Worm (Caenorhabditis elegans) whole organism, L1 larva: ENCODE results near the gene ZK622.1.

Experiments
- C04F5.9 ChIP-seq: sonication (generic microtip); optimal IDR thresholded peaks from 2 replicates; lab custom pipeline; 2016; ENCODE audit warnings: missing genetic modification characterization, missing compliant biosample characterization
- Y116A8C.19 ChIP-seq: sonication (generic microtip); optimal IDR thresholded peaks from 2 replicates; lab custom pipeline; 2016; ENCODE audit warnings: missing compliant biosample characterization, missing genetic modification characterization, borderline replicate concordance
- blmp-1 ChIP-seq: fragments of 150-350 bp; optimal IDR thresholded peaks from 2 replicates; lab custom pipeline; 2014; ENCODE audit warnings: missing biosample characterization, missing genetic modification characterization
- ceh-63 ChIP-seq: fragments of 200-800 bp; sonication (Bioruptor generic); optimal IDR thresholded peaks from 2 replicates; lab custom pipeline; 2018; ENCODE audit warnings: mild to moderate bottlenecking, missing genetic modification characterization, missing compliant biosample characterization
- ceh-82 ChIP-seq, 3 experiments: fragments of 150-350 bp in 1 of 3; sonication (generic microtip) in 2 of 3; optimal IDR thresholded peaks; 2 replicates each; lab custom pipeline; 2014 to 2017; ENCODE audit warnings: missing biosample characterization in 3 of 3, missing genetic modification characterization in 3 of 3
- dsc-1 ChIP-seq: sonication (generic microtip); optimal IDR thresholded peaks from 2 replicates; lab custom pipeline; 2016; ENCODE audit warnings: mild to moderate bottlenecking, missing genetic modification characterization, missing compliant biosample characterization
- efl-1 ChIP-seq, 4 experiments: fragments of 150-350 bp; optimal IDR thresholded peaks in 3 of 4; peaks in 1 of 4; 1 replicate in 1 of 4; 2 replicates in 3 of 4; lab custom pipeline; 2014; ENCODE audit warnings: missing biosample characterization in 2 of 4, missing genetic modification characterization in 2 of 4, missing genetic modification reagents in 2 of 4
- egl-13 ChIP-seq: sonication (generic microtip); optimal IDR thresholded peaks from 2 replicates; lab custom pipeline; 2016; ENCODE audit warnings: missing genotype, missing genetic modification reagents, missing genetic modification characterization, missing compliant biosample characterization
- elt-2 ChIP-seq: sonication (generic microtip); optimal IDR thresholded peaks from 2 replicates; lab custom pipeline; 2016; ENCODE audit warnings: missing genetic modification characterization, mild to moderate bottlenecking, inconsistent platforms, missing compliant biosample characterization, missing genetic modification reagents
- ets-5 ChIP-seq: fragments of 200-800 bp; sonication (Bioruptor generic); IDR thresholded peaks from 2 replicates; pipeline ENCODE4 v1.3.6; 2022; ENCODE audit warnings: missing genetic modification characterization, missing compliant biosample characterization
- grh-1 ChIP-seq: fragments of 200-800 bp; sonication (Bioruptor generic); IDR thresholded peaks from 2 replicates; pipeline ENCODE4 v1.3.6; 2022; ENCODE audit warnings: missing genetic modification reagents, missing genetic modification characterization, missing compliant biosample characterization
- hlh-17 ChIP-seq: fragments of 200-800 bp; sonication (Bioruptor generic); optimal IDR thresholded peaks from 2 replicates; lab custom pipeline; 2018; ENCODE audit warnings: missing genetic modification characterization, mild to moderate bottlenecking, missing compliant biosample characterization, moderate library complexity, borderline replicate concordance
- jun-1 ChIP-seq: fragments of 150-350 bp; optimal IDR thresholded peaks from 2 replicates; lab custom pipeline; 2014; ENCODE audit warnings: missing biosample characterization, missing genetic modification reagents, missing genetic modification characterization
- lin-14 ChIP-seq: fragments of 200-800 bp; sonication (Bioruptor generic); optimal IDR thresholded peaks from 2 replicates; lab custom pipeline; 2018; ENCODE audit warnings: mild to moderate bottlenecking, missing genetic modification characterization, moderate library complexity, missing compliant biosample characterization
- lin-15B ChIP-seq: fragments of 150-350 bp; sonication (generic microtip); optimal IDR thresholded peaks from 3 replicates; lab custom pipeline; 2014; ENCODE audit warnings: missing biosample characterization, missing genetic modification characterization
- lin-39 ChIP-seq: fragments of 150-350 bp; optimal IDR thresholded peaks from 2 replicates; lab custom pipeline; 2014; ENCODE audit warnings: missing biosample characterization, missing genetic modification reagents, missing genetic modification characterization
- lir-3 ChIP-seq: sonication (generic microtip); optimal IDR thresholded peaks from 2 replicates; lab custom pipeline; 2016; ENCODE audit warnings: mild to moderate bottlenecking, missing genetic modification characterization, moderate library complexity, missing compliant biosample characterization; ENCODE audit not compliant: poor library complexity
- lsy-2 ChIP-seq, 2 experiments: fragments of 150-350 bp; optimal IDR thresholded peaks; 2 replicates each; lab custom pipeline; 2014; ENCODE audit warnings: missing biosample characterization in 2 of 2, missing genetic modification characterization in 2 of 2
- mef-2 ChIP-seq: fragments of 150-350 bp; optimal IDR thresholded peaks from 2 replicates; lab custom pipeline; 2014; ENCODE audit warnings: missing biosample characterization, missing genetic modification characterization
- mep-1 ChIP-seq: fragments of 150-350 bp; optimal IDR thresholded peaks from 2 replicates; lab custom pipeline; 2014; ENCODE audit warnings: missing biosample characterization, missing genetic modification characterization
- nhr-11 ChIP-seq: fragments of 150-350 bp; optimal IDR thresholded peaks from 2 replicates; lab custom pipeline; 2014; ENCODE audit warnings: missing biosample characterization, missing genetic modification characterization
- nhr-12 ChIP-seq: sonication (generic microtip); optimal IDR thresholded peaks from 2 replicates; lab custom pipeline; 2017; ENCODE audit warnings: missing biosample characterization, missing genetic modification characterization
- nhr-19 ChIP-seq: fragments of 200-800 bp; sonication (Bioruptor generic); conservative IDR thresholded peaks from 2 replicates; pipeline ENCODE4 v1.3.6; 2022; ENCODE audit warnings: missing genetic modification characterization, missing compliant biosample characterization
- nhr-84 ChIP-seq: sonication (generic microtip); optimal IDR thresholded peaks from 2 replicates; lab custom pipeline; 2017; ENCODE audit warnings: missing biosample characterization, missing genetic modification characterization
- nhr-85 ChIP-seq: sonication (generic microtip); peaks from one replicate; lab custom pipeline; 2016; ENCODE audit warnings: missing genetic modification characterization, inconsistent platforms, missing compliant biosample characterization
- pqm-1 ChIP-seq: sonication (generic microtip); optimal IDR thresholded peaks from 3 replicates; lab custom pipeline; 2017; ENCODE audit warnings: missing biosample characterization, missing genetic modification characterization
- rnt-1 ChIP-seq: sonication (generic microtip); optimal IDR thresholded peaks from 2 replicates; lab custom pipeline; 2016; ENCODE audit warnings: mild to moderate bottlenecking, missing genetic modification characterization, moderate library complexity, missing compliant biosample characterization
- skn-1 ChIP-seq: fragments of 150-350 bp; optimal IDR thresholded peaks from 2 replicates; lab custom pipeline; 2014; ENCODE audit warnings: missing biosample characterization, missing genetic modification characterization
- snpc-4 ChIP-seq: fragments of 150-350 bp; optimal IDR thresholded peaks from 2 replicates; lab custom pipeline; 2014; ENCODE audit warnings: missing biosample characterization, missing genetic modification characterization
- snu-23 ChIP-seq: sonication (generic microtip); optimal IDR thresholded peaks from 2 replicates; lab custom pipeline; 2016; ENCODE audit warnings: missing genetic modification characterization, missing compliant biosample characterization
- sptf-1 ChIP-seq: fragments of 150-350 bp; optimal IDR thresholded peaks from 2 replicates; lab custom pipeline; 2014; ENCODE audit warnings: missing biosample characterization, missing genetic modification characterization
- tlp-1 ChIP-seq: fragments of 150-350 bp; optimal IDR thresholded peaks from 2 replicates; lab custom pipeline; 2014; ENCODE audit warnings: missing biosample characterization, missing genetic modification characterization
- unc-86 ChIP-seq: sonication (generic microtip); optimal IDR thresholded peaks from 2 replicates; lab custom pipeline; 2016; ENCODE audit warnings: missing genetic modification characterization, missing compliant biosample characterization
- unc-98 ChIP-seq: fragments of 200-800 bp; sonication (Bioruptor generic); IDR thresholded peaks from 2 replicates; pipeline ENCODE4 v1.3.6; 2022; ENCODE audit warnings: missing genetic modification characterization, missing compliant biosample characterization
- zag-1 ChIP-seq: fragments of 150-350 bp; optimal IDR thresholded peaks from 2 replicates; lab custom pipeline; 2014; ENCODE audit warnings: missing biosample characterization, missing genetic modification characterization

Gene ZK622.1

ce11 chrII:5292226-5292752, 1.3 kb upstream of the ZK622.1 start, which contains the start of gene ZK622.4 (continued):
- TF ChIP-seq lir-3 (tag; lab: Kevin White, UChicago) (peak; percentile 28), lin-39 (tag; lab: Kevin White, UChicago) (no peak), jun-1 (tag; lab: Kevin White, UChicago) (peak; percentile 22)

- TF ChIP-seq sptf-1 (tag; lab: Kevin White, UChicago) (no peak), lin-14 (GFP tag; lab: Kevin White, UChicago) (peak; percentile 2), blmp-1 (tag; lab: Kevin White, UChicago) (peak; percentile 23), nhr-19 (no peak), elt-2 (no peak), mef-2 (tag; lab: Kevin White, UChicago) (no peak), lin-15B (tag; lab: Kevin White, UChicago) (no peak), ceh-82 (tag; optimal IDR thresholded peaks at IDR 0.05; lab: Kevin White, UChicago) (no peak), nhr-85 (tag; lab: Kevin White, UChicago) (no peak), egl-13 (no peak), nhr-84 (no peak)
Observed at ce11 chrII:5297718-5298117, 4.1 kb downstream of the ZK622.1 start.

DNA sequence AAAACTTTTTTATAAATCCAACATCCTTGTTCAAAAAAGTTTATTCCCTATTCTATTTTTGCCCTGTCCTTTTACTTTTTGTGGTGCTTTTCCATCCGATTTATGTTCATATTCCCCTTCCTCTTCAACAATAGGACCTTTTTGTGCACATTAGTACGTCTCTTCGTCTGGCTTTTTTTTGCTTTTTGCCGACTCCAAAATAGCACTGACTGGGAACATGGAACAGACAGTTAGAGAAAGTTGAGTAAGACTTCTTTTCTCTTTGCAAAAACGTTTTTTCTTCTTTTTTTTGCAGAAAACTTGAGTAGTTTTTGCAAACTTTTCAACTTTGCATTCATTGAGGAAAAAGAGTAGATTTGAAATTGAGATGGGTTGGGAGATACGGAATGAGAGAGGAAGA, 8.2 kb downstream of the ZK622.1 start:
- TF ChIP-seq tlp-1 (tag; lab: Kevin White, UChicago) (no peak), ceh-82 (tag; optimal IDR thresholded peaks at IDR 0.05; lab: Kevin White, UChicago) (peak in 1 of 3 experiments; percentile 8), lin-14 (GFP tag; lab: Kevin White, UChicago) (peak; percentile 71)

ce11 chrII:5305121-5305520, 11.5 kb downstream of the ZK622.1 start:
- no peak for TF ChIP-seq pqm-1 (tag; lab: Kevin White, UChicago)
- no peak for TF ChIP-seq dsc-1 (tag; lab: Kevin White, UChicago)
- TF ChIP-seq lir-3 (tag; lab: Kevin White, UChicago), result no peak
- peak; percentile 47 for TF ChIP-seq lin-14 (GFP tag; lab: Kevin White, UChicago)
- TF ChIP-seq Y116A8C.19 (tag; lab: Kevin White, UChicago), result no peak
- TF ChIP-seq lsy-2 (tag; optimal IDR thresholded peaks at IDR 0.05; lab: Kevin White, UChicago), result no peak
- TF ChIP-seq nhr-12 (tag; lab: Kevin White, UChicago), result no peak
- no peak for TF ChIP-seq ceh-63 (GFP tag; lab: Kevin White, UChicago)
- TF ChIP-seq rnt-1 (tag; lab: Kevin White, UChicago), result no peak
- TF ChIP-seq elt-2, result no peak
- TF ChIP-seq zag-1, result no peak
- TF ChIP-seq unc-86 (tag; lab: Kevin White, UChicago), result peak; percentile 70
- no peak for TF ChIP-seq mep-1
- no peak for TF ChIP-seq ets-5
- TF ChIP-seq unc-98 (GFP tag; lab: Robert Waterston, UW), result no peak
- no peak for TF ChIP-seq skn-1 (tag; lab: Kevin White, UChicago)
- no peak for TF ChIP-seq snpc-4
- TF ChIP-seq tlp-1 (tag; lab: Kevin White, UChicago), result no peak
- no peak for TF ChIP-seq C04F5.9 (tag; lab: Kevin White, UChicago)
- TF ChIP-seq efl-1 (optimal IDR thresholded peaks at IDR 0.05; lab: Kevin White, UChicago), result no peak
- TF ChIP-seq efl-1 (GFP tag; optimal IDR thresholded peaks at IDR 0.05 in 1 of 2; lab: Kevin White, UChicago), result peak in 1 of 2 experiments; percentile 55
- no peak for TF ChIP-seq grh-1 (GFP tag; lab: Robert Waterston, UW)
- no peak for TF ChIP-seq snu-23 (GFP tag; lab: Kevin White, UChicago)
- no peak for TF ChIP-seq hlh-17 (GFP tag; lab: Kevin White, UChicago)
- no peak for TF ChIP-seq nhr-11 (tag; lab: Kevin White, UChicago)
